Worm (Caenorhabditis elegans): ENCODE results near the gene E02H9.9.

- TF ChIP-seq snpc-4 (GFP tag; optimal IDR thresholded peaks at IDR 0.05) (no peak), snpc-4 (tag; optimal IDR thresholded peaks at IDR 0.05) (no peak), sdz-38 (tag; optimal IDR thresholded peaks at IDR 0.05) (no peak), ama-1 (optimal IDR thresholded peaks at IDR 0.05) (no peak), ama-1 (GFP tag; optimal IDR thresholded peaks at IDR 0.05) (no peak), K11D2.4 (GFP tag; IDR thresholded peaks at IDR 0.05) (no peak)
Measured at ce11 chrIII:2506463-2506862, 38.4 kb upstream of the E02H9.9 start.
